Worm (Caenorhabditis elegans) whole organism, late embryonic: Measurements from ENCODE around the gene R07B1.13.

Experiments used
- C08G9.2 ChIP-seq: sonication (generic microtip); optimal IDR thresholded peaks from 2 replicates; lab custom pipeline; 2016; ENCODE audit warnings: mild to moderate bottlenecking, missing genetic modification characterization, moderate library complexity, missing compliant biosample characterization
- K02D7.2 ChIP-seq: sonication (generic microtip); optimal IDR thresholded peaks from 2 replicates; lab custom pipeline; 2017; ENCODE audit warnings: mild to moderate bottlenecking, missing genetic modification characterization, missing compliant biosample characterization
- ahr-1 ChIP-seq: sonication (generic microtip); optimal IDR thresholded peaks from 2 replicates; lab custom pipeline; 2016; ENCODE audit warnings: missing genetic modification characterization, missing compliant biosample characterization
- ceh-18 ChIP-seq: sonication (generic microtip); optimal IDR thresholded peaks from 2 replicates; lab custom pipeline; 2016; ENCODE audit warnings: missing genetic modification characterization, missing compliant biosample characterization
- ceh-19 ChIP-seq: fragments of 200-800 bp; sonication (Bioruptor generic); optimal IDR thresholded peaks from 2 replicates; lab custom pipeline; 2018; ENCODE audit warnings: mild to moderate bottlenecking, missing genetic modification characterization, missing compliant biosample characterization
- ceh-2 ChIP-seq: sonication (generic microtip); optimal IDR thresholded peaks from 2 replicates; lab custom pipeline; 2016; ENCODE audit warnings: missing genotype, missing genetic modification characterization, missing compliant biosample characterization
- ceh-30 ChIP-seq: fragments of 150-350 bp; optimal IDR thresholded peaks from 2 replicates; lab custom pipeline; 2014; ENCODE audit warnings: missing biosample characterization, missing genetic modification characterization
- ceh-31 ChIP-seq: sonication (generic microtip); optimal IDR thresholded peaks from 2 replicates; lab custom pipeline; 2016; ENCODE audit warnings: missing genetic modification characterization, missing compliant biosample characterization
- ceh-45 ChIP-seq: fragments of 200-800 bp; sonication (Bioruptor generic); IDR thresholded peaks from 2 replicates; pipeline ENCODE4 v1.3.6; 2022; ENCODE audit warnings: missing genetic modification reagents, missing genetic modification characterization, missing compliant biosample characterization
- ceh-6 ChIP-seq: fragments of 200-800 bp; sonication (Bioruptor generic); optimal IDR thresholded peaks from 2 replicates; lab custom pipeline; 2018; ENCODE audit warnings: mild to moderate bottlenecking, missing genetic modification characterization, missing compliant biosample characterization
- ceh-9 ChIP-seq: sonication (generic microtip); optimal IDR thresholded peaks from 2 replicates; lab custom pipeline; 2016; ENCODE audit warnings: mild to moderate bottlenecking, missing genetic modification characterization, inconsistent platforms, missing compliant biosample characterization
- dve-1 ChIP-seq: sonication (generic microtip); optimal IDR thresholded peaks from 2 replicates; lab custom pipeline; 2017; ENCODE audit warnings: antibody characterized with exemption, mild to moderate bottlenecking, missing genetic modification characterization, missing compliant biosample characterization
- elt-2 ChIP-seq: sonication (generic microtip); optimal IDR thresholded peaks from 2 replicates; lab custom pipeline; 2016; ENCODE audit warnings: missing genetic modification reagents, missing genetic modification characterization, missing compliant biosample characterization
- eyg-1 ChIP-seq: sonication (generic microtip); optimal IDR thresholded peaks from 2 replicates; lab custom pipeline; 2016; ENCODE audit warnings: missing genotype, missing genetic modification characterization, missing compliant biosample characterization
- fax-1 ChIP-seq: sonication (generic microtip); optimal IDR thresholded peaks from 2 replicates; lab custom pipeline; 2016; ENCODE audit warnings: missing genotype, missing genetic modification characterization, missing compliant biosample characterization
- fkh-6 ChIP-seq: sonication (generic microtip); optimal IDR thresholded peaks from 2 replicates; lab custom pipeline; 2016; ENCODE audit warnings: missing genetic modification characterization, missing compliant biosample characterization
- gmeb-2 ChIP-seq: sonication (generic microtip); optimal IDR thresholded peaks from 2 replicates; lab custom pipeline; 2016; ENCODE audit warnings: missing genetic modification characterization, inconsistent platforms, missing compliant biosample characterization
- hlh-13 ChIP-seq: fragments of 200-800 bp; sonication (Bioruptor generic); optimal IDR thresholded peaks from 2 replicates; lab custom pipeline; 2018; ENCODE audit warnings: mild to moderate bottlenecking, missing genetic modification characterization, missing compliant biosample characterization
- hlh-15 ChIP-seq: sonication (generic microtip); optimal IDR thresholded peaks from 2 replicates; lab custom pipeline; 2016; ENCODE audit warnings: missing genetic modification characterization, missing compliant biosample characterization
- hlh-30 ChIP-seq: sonication (generic microtip); optimal IDR thresholded peaks from 2 replicates; lab custom pipeline; 2017; ENCODE audit warnings: antibody characterized with exemption, missing genetic modification characterization, missing compliant biosample characterization; ENCODE audit not compliant: insufficient read depth
- hlh-6 ChIP-seq: sonication (generic microtip); optimal IDR thresholded peaks from 2 replicates; lab custom pipeline; 2016; ENCODE audit warnings: missing genotype, missing genetic modification characterization, missing compliant biosample characterization
- hlh-8 ChIP-seq: sonication (generic microtip); optimal IDR thresholded peaks from 2 replicates; lab custom pipeline; 2016; ENCODE audit warnings: missing genotype, missing genetic modification characterization, missing compliant biosample characterization
- madf-2 ChIP-seq: sonication (generic microtip); optimal IDR thresholded peaks from 2 replicates; lab custom pipeline; 2017; ENCODE audit warnings: missing genetic modification characterization, missing compliant biosample characterization
- nfya-1 ChIP-seq: sonication (generic microtip); optimal IDR thresholded peaks from 2 replicates; lab custom pipeline; 2017; ENCODE audit warnings: missing genetic modification characterization, mild to moderate bottlenecking, missing compliant biosample characterization, antibody characterized with exemption, moderate library complexity
- npax-4 ChIP-seq: sonication (generic microtip); optimal IDR thresholded peaks from 2 replicates; lab custom pipeline; 2016; ENCODE audit warnings: missing genetic modification characterization, missing compliant biosample characterization
- odd-2 ChIP-seq: sonication (generic microtip); optimal IDR thresholded peaks from 2 replicates; lab custom pipeline; 2017; ENCODE audit warnings: antibody characterized with exemption, mild to moderate bottlenecking, missing genetic modification characterization, missing compliant biosample characterization
- pat-9 ChIP-seq: fragments of 200-800 bp; sonication (Bioruptor generic); optimal IDR thresholded peaks from 2 replicates; lab custom pipeline; 2018; ENCODE audit warnings: mild to moderate bottlenecking, missing genetic modification characterization, moderate library complexity, missing compliant biosample characterization
- pax-1 ChIP-seq: fragments of 150-350 bp; optimal IDR thresholded peaks from 2 replicates; lab custom pipeline; 2014; ENCODE audit warnings: missing biosample characterization, missing genetic modification characterization
- pha-2 ChIP-seq: sonication (generic microtip); optimal IDR thresholded peaks from 2 replicates; lab custom pipeline; 2017; ENCODE audit warnings: mild to moderate bottlenecking, missing genetic modification characterization, missing compliant biosample characterization
- pha-4 ChIP-seq: fragments of 150-350 bp; optimal IDR thresholded peaks from 2 replicates; lab custom pipeline; 2018; ENCODE audit warnings: missing biosample characterization, missing genetic modification reagents, missing genetic modification characterization
- pros-1 ChIP-seq: fragments of 150-350 bp; optimal IDR thresholded peaks from 2 replicates; lab custom pipeline; 2014; ENCODE audit warnings: missing biosample characterization, missing genetic modification reagents, missing genetic modification characterization
- rnt-1 ChIP-seq: sonication (generic microtip); optimal IDR thresholded peaks from 2 replicates; lab custom pipeline; 2016; ENCODE audit warnings: missing genetic modification characterization, missing compliant biosample characterization
- sdc-2 ChIP-seq: sonication (generic microtip); optimal IDR thresholded peaks from 2 replicates; lab custom pipeline; 2016; ENCODE audit warnings: missing genotype, missing genetic modification characterization, missing compliant biosample characterization
- syd-9 ChIP-seq: sonication (generic microtip); optimal IDR thresholded peaks from 2 replicates; lab custom pipeline; 2016; ENCODE audit warnings: mild to moderate bottlenecking, missing genetic modification characterization, moderate library complexity, missing compliant biosample characterization
- ttx-3 ChIP-seq: sonication (generic microtip); optimal IDR thresholded peaks from 2 replicates; lab custom pipeline; 2016; ENCODE audit warnings: missing genetic modification reagents, missing genetic modification characterization, missing compliant biosample characterization
- unc-42 ChIP-seq: sonication (generic microtip); optimal IDR thresholded peaks from 2 replicates; lab custom pipeline; 2016; ENCODE audit warnings: missing genotype, missing genetic modification characterization, missing compliant biosample characterization
- unc-55 ChIP-seq: sonication (generic microtip); optimal IDR thresholded peaks from 2 replicates; lab custom pipeline; 2017; ENCODE audit warnings: missing biosample characterization, missing genetic modification reagents, missing genetic modification characterization
- unc-86 ChIP-seq: sonication (generic microtip); optimal IDR thresholded peaks from 2 replicates; lab custom pipeline; 2016; ENCODE audit warnings: missing genetic modification characterization, missing compliant biosample characterization
- zip-5 ChIP-seq: sonication (generic microtip); optimal IDR thresholded peaks from 2 replicates; lab custom pipeline; 2016; ENCODE audit warnings: missing genetic modification characterization, missing compliant biosample characterization

R07B1.13 gene

ce11 chrX:9845916-9846315 lies 23.7 kb upstream of the R07B1.13 start:
- no peak for TF ChIP-seq rnt-1
- TF ChIP-seq ttx-3 (tag; lab: Kevin White, UChicago): no peak
- TF ChIP-seq ceh-2 (tag; lab: Kevin White, UChicago): no peak
- TF ChIP-seq hlh-15 (tag; lab: Kevin White, UChicago): no peak
- TF ChIP-seq nfya-1 (tag; lab: Kevin White, UChicago): peak; percentile 27
- no peak for TF ChIP-seq pha-4 (tag; lab: Kevin White, UChicago)
- TF ChIP-seq gmeb-2: no peak
- no peak for TF ChIP-seq hlh-6 (tag; lab: Kevin White, UChicago)
- TF ChIP-seq pros-1 (tag; lab: Kevin White, UChicago): no peak
- TF ChIP-seq elt-2 (tag; lab: Kevin White, UChicago): no peak
- TF ChIP-seq unc-55 (GFP tag; lab: Kevin White, UChicago): peak; percentile 14
- no peak for TF ChIP-seq ceh-45 (GFP tag; lab: Robert Waterston, UW)
- TF ChIP-seq hlh-13: no peak
- no peak for TF ChIP-seq eyg-1 (tag; lab: Kevin White, UChicago)

- no peak for TF ChIP-seq pax-1 (tag; lab: Kevin White, UChicago)
- no peak for TF ChIP-seq hlh-30 (tag; lab: Kevin White, UChicago)
- TF ChIP-seq fkh-6: no peak
- TF ChIP-seq ahr-1: no peak
- no peak for TF ChIP-seq ceh-30 (tag; lab: Kevin White, UChicago)
- no peak for TF ChIP-seq K02D7.2
- TF ChIP-seq zip-5: no peak
- no peak for TF ChIP-seq elt-2 (tag; lab: Kevin White, UChicago)
- TF ChIP-seq pat-9 (tag; lab: Kevin White, UChicago): no peak
- no peak for TF ChIP-seq hlh-6 (tag; lab: Kevin White, UChicago)
- no peak for TF ChIP-seq pha-2 (tag; lab: Kevin White, UChicago)
- no peak for TF ChIP-seq fax-1 (tag; lab: Kevin White, UChicago)
- no peak for TF ChIP-seq ceh-9 (tag; lab: Kevin White, UChicago)
- no peak for TF ChIP-seq ceh-31 (tag; lab: Kevin White, UChicago)
- TF ChIP-seq syd-9: no peak
- TF ChIP-seq npax-4 (tag; lab: Kevin White, UChicago): no peak
Measured at ce11 chrX:9846975-9847374, 22.6 kb upstream of the R07B1.13 start, which contains the start of gene vab-15. Gene vab-15, plus strand, starts transcription at chrX:9847275.

ce11 chrX:9848214-9848789 lies 21.3 kb upstream of the R07B1.13 start:
- TF ChIP-seq dve-1 (tag; lab: Kevin White, UChicago) (no peak), gmeb-2 (no peak), ceh-18 (tag; lab: Kevin White, UChicago) (no peak), unc-42 (no peak), sdc-2 (tag; lab: Kevin White, UChicago) (no peak), hlh-8 (no peak), odd-2 (tag; lab: Kevin White, UChicago) (no peak), fkh-6 (no peak), C08G9.2 (tag; lab: Kevin White, UChicago) (no peak), pat-9 (tag; lab: Kevin White, UChicago) (no peak), hlh-13 (no peak), unc-86 (tag; lab: Kevin White, UChicago) (no peak), madf-2 (no peak), ceh-19 (no peak), ceh-6 (no peak), nfya-1 (tag; lab: Kevin White, UChicago) (no peak)
